Fruit fly (Drosophila melanogaster) whole organism, prepupa: Measurements from ENCODE around the gene ldbr.

Source experiments
- Blimp-1 ChIP-seq: fragments of 200-800 bp; sonication (Bioruptor generic); optimal IDR thresholded peaks from 3 replicates; lab custom pipeline; 2017; ENCODE audit warnings: missing biosample characterization, missing genetic modification characterization, mild to moderate bottlenecking, moderate library complexity, missing genetic modification reagents
- CG10631 ChIP-seq: fragments of 200-800 bp; sonication (Bioruptor generic); optimal IDR thresholded peaks from 2 replicates; lab custom pipeline; 2016; ENCODE audit warnings: missing biosample characterization, missing genetic modification characterization
- CG10669 ChIP-seq: fragments of 200-800 bp; sonication (Bioruptor generic); optimal IDR thresholded peaks from 3 replicates; lab custom pipeline; 2018; ENCODE audit warnings: missing biosample characterization, mild to moderate bottlenecking, missing genetic modification characterization, moderate library complexity
- CG11294 ChIP-seq: fragments of 200-800 bp; sonication (Bioruptor generic); IDR thresholded peaks from 2 replicates; pipeline ENCODE4 v1.3.6; 2022; ENCODE audit warnings: missing biosample characterization, missing genetic modification characterization
- CG11762 ChIP-seq: fragments of 200-800 bp; sonication (Bioruptor generic); optimal IDR thresholded peaks from 3 replicates; lab custom pipeline; 2016; ENCODE audit warnings: missing biosample characterization, missing genetic modification characterization; ENCODE audit not compliant: insufficient read depth
- CG11902 ChIP-seq: fragments of 200-800 bp; sonication (Bioruptor generic); optimal IDR thresholded peaks from 3 replicates; lab custom pipeline; 2016; ENCODE audit warnings: missing biosample characterization, missing genetic modification characterization
- CG15336 ChIP-seq: fragments of 200-800 bp; sonication (Bioruptor generic); IDR thresholded peaks from 2 replicates; pipeline ENCODE4 v1.3.6; 2022; ENCODE audit warnings: missing biosample characterization, missing genetic modification characterization
- CG3032 ChIP-seq: fragments of 200-800 bp; optimal IDR thresholded peaks from 2 replicates; lab custom pipeline; 2019; ENCODE audit warnings: missing biosample characterization, mild to moderate bottlenecking, missing genetic modification characterization, moderate library complexity
- CG31627 ChIP-seq: fragments of 200-800 bp; sonication (Bioruptor generic); optimal IDR thresholded peaks from 3 replicates; lab custom pipeline; 2016; ENCODE audit warnings: missing biosample characterization, missing genetic modification characterization
- CG32006 ChIP-seq: fragments of 200-800 bp; sonication (Bioruptor generic); optimal IDR thresholded peaks from 3 replicates; lab custom pipeline; 2017; ENCODE audit warnings: missing biosample characterization, mild to moderate bottlenecking, missing genetic modification characterization
- CG34406 ChIP-seq: fragments of 200-800 bp; sonication (Bioruptor generic); optimal IDR thresholded peaks from 3 replicates; lab custom pipeline; 2016; ENCODE audit warnings: missing biosample characterization, missing genetic modification characterization
- CG4318 ChIP-seq: fragments of 200-800 bp; sonication (Bioruptor generic); optimal IDR thresholded peaks from 3 replicates; lab custom pipeline; 2017; ENCODE audit warnings: missing biosample characterization, mild to moderate bottlenecking, missing genetic modification characterization
- CG6163 ChIP-seq: fragments of 200-800 bp; sonication (Bioruptor generic); IDR thresholded peaks from 3 replicates; pipeline ENCODE4 v1.3.6; 2022; ENCODE audit warnings: missing biosample characterization, missing genetic modification characterization
- CG6276 ChIP-seq: fragments of 200-800 bp; sonication (Bioruptor generic); optimal IDR thresholded peaks from 2 replicates; lab custom pipeline; 2017; ENCODE audit warnings: missing biosample characterization, mild to moderate bottlenecking, missing genetic modification characterization
- CG6792 ChIP-seq: fragments of 200-800 bp; sonication (Bioruptor generic); optimal IDR thresholded peaks from 3 replicates; lab custom pipeline; 2016; ENCODE audit warnings: missing biosample characterization, missing genetic modification characterization
- CG6854 ChIP-seq: fragments of 200-800 bp; sonication (Bioruptor generic); optimal IDR thresholded peaks from 2 replicates; lab custom pipeline; 2017; ENCODE audit warnings: missing biosample characterization, mild to moderate bottlenecking, missing genetic modification characterization
- CG8119 ChIP-seq: fragments of 200-800 bp; sonication (Bioruptor generic); IDR thresholded peaks from 3 replicates; pipeline ENCODE4 v1.3.6; 2022; ENCODE audit warnings: missing biosample characterization, missing genetic modification characterization
- CG8632 ChIP-seq: fragments of 200-800 bp; sonication (Bioruptor generic); optimal IDR thresholded peaks from 3 replicates; lab custom pipeline; 2016; ENCODE audit warnings: missing biosample characterization, missing genetic modification characterization
- CG9139 ChIP-seq: fragments of 200-800 bp; sonication (Bioruptor generic); optimal IDR thresholded peaks from 3 replicates; lab custom pipeline; 2017; ENCODE audit warnings: missing biosample characterization, mild to moderate bottlenecking, missing genetic modification characterization
- Eip78C ChIP-seq: fragments of 200-800 bp; sonication (Bioruptor generic); peaks from one replicate; lab custom pipeline; 2016; ENCODE audit warnings: missing biosample characterization, missing genetic modification characterization
- Eip93F ChIP-seq: fragments of 200-800 bp; sonication (Bioruptor generic); optimal IDR thresholded peaks from 2 replicates; lab custom pipeline; 2016; ENCODE audit warnings: missing biosample characterization, mild to moderate bottlenecking, missing genetic modification characterization
- Ets21C ChIP-seq: fragments of 200-800 bp; sonication (Bioruptor generic); optimal IDR thresholded peaks from 3 replicates; lab custom pipeline; 2016; ENCODE audit warnings: missing biosample characterization, missing genetic modification characterization
- Ets96B ChIP-seq: fragments of 200-800 bp; optimal IDR thresholded peaks from 2 replicates; lab custom pipeline; 2019; ENCODE audit warnings: missing biosample characterization, mild to moderate bottlenecking, missing genetic modification characterization, moderate library complexity
- Gug ChIP-seq: fragments of 200-800 bp; sonication (Bioruptor generic); IDR thresholded peaks from 2 replicates; pipeline ENCODE4 v1.3.6; 2022; ENCODE audit warnings: missing biosample characterization, missing genetic modification characterization
- Hr38 ChIP-seq: sonication (Bioruptor generic); optimal IDR thresholded peaks from 2 replicates; lab custom pipeline; 2016; ENCODE audit warnings: missing biosample characterization, missing genetic modification characterization
- Hr39 ChIP-seq: fragments of 200-800 bp; sonication (Bioruptor generic); optimal IDR thresholded peaks from 2 replicates; lab custom pipeline; 2016; ENCODE audit warnings: missing biosample characterization, missing genetic modification characterization
- Lpt ChIP-seq: fragments of 200-800 bp; sonication (Bioruptor generic); optimal IDR thresholded peaks from 3 replicates; lab custom pipeline; 2016; ENCODE audit warnings: missing biosample characterization, missing genetic modification characterization
- OdsH ChIP-seq: fragments of 200-800 bp; sonication (Bioruptor generic); optimal IDR thresholded peaks from 3 replicates; lab custom pipeline; 2016; ENCODE audit warnings: missing biosample characterization, missing genetic modification characterization
- Smox ChIP-seq: fragments of 200-800 bp; sonication (Bioruptor generic); optimal IDR thresholded peaks from 3 replicates; lab custom pipeline; 2016; ENCODE audit warnings: missing biosample characterization, missing genetic modification characterization
- Sox102F ChIP-seq: fragments of 200-800 bp; sonication (Bioruptor generic); optimal IDR thresholded peaks from 2 replicates; lab custom pipeline; 2016; ENCODE audit warnings: missing biosample characterization, mild to moderate bottlenecking, missing genetic modification characterization
- Sox14 ChIP-seq: fragments of 200-800 bp; sonication (Bioruptor generic); optimal IDR thresholded peaks from 3 replicates; lab custom pipeline; 2016; ENCODE audit warnings: missing biosample characterization, missing genetic modification characterization
- achi ChIP-seq: fragments of 200-800 bp; sonication (Bioruptor generic); optimal IDR thresholded peaks from 3 replicates; lab custom pipeline; 2016; ENCODE audit warnings: missing biosample characterization, missing genetic modification characterization
- acj6 ChIP-seq: fragments of 200-800 bp; sonication (Bioruptor generic); optimal IDR thresholded peaks from 3 replicates; lab custom pipeline; 2016; ENCODE audit warnings: missing biosample characterization, missing genetic modification characterization
- dac ChIP-seq: fragments of 200-800 bp; sonication (Bioruptor generic); optimal IDR thresholded peaks from 2 replicates; lab custom pipeline; 2017; ENCODE audit warnings: missing biosample characterization, mild to moderate bottlenecking, missing genetic modification characterization
- eg ChIP-seq: fragments of 200-800 bp; sonication (Bioruptor generic); IDR thresholded peaks from 3 replicates; pipeline ENCODE4 v1.3.6; 2022; ENCODE audit warnings: missing biosample characterization, missing genetic modification characterization
- esn ChIP-seq: fragments of 200-800 bp; sonication (Bioruptor generic); optimal IDR thresholded peaks from 2 replicates; lab custom pipeline; 2016; ENCODE audit warnings: missing biosample characterization, mild to moderate bottlenecking, missing genetic modification characterization, moderate library complexity
- fd59A ChIP-seq: fragments of 200-800 bp; sonication (Bioruptor generic); optimal IDR thresholded peaks from 2 replicates; lab custom pipeline; 2017; ENCODE audit warnings: missing biosample characterization, mild to moderate bottlenecking, missing genetic modification characterization, missing genetic modification reagents
- fkh ChIP-seq: fragments of 200-800 bp; sonication (Bioruptor generic); optimal IDR thresholded peaks from 3 replicates; lab custom pipeline; 2017; ENCODE audit warnings: missing biosample characterization, mild to moderate bottlenecking, missing genetic modification characterization, moderate library complexity
- net ChIP-seq: fragments of 200-800 bp; sonication (Bioruptor generic); optimal IDR thresholded peaks from 3 replicates; lab custom pipeline; 2016; ENCODE audit warnings: missing biosample characterization, missing genetic modification characterization
- pdm3 ChIP-seq: fragments of 200-800 bp; sonication (Bioruptor generic); optimal IDR thresholded peaks from 3 replicates; lab custom pipeline; 2016; ENCODE audit warnings: missing biosample characterization, missing genetic modification characterization
- ss ChIP-seq, 2 experiments: fragments of 200-800 bp; sonication (Bioruptor generic); optimal IDR thresholded peaks; 2 replicates in 1 of 2; 3 replicates in 1 of 2; lab custom pipeline; 2017 to 2018; ENCODE audit warnings: mild to moderate bottlenecking in 2 of 2, missing biosample characterization in 2 of 2, missing genetic modification characterization in 2 of 2, moderate library complexity in 1 of 2
- svp ChIP-seq: fragments of 200-800 bp; sonication (Bioruptor generic); peaks from one replicate; lab custom pipeline; 2016; ENCODE audit warnings: missing biosample characterization, missing genetic modification characterization
- topi ChIP-seq: fragments of 200-800 bp; sonication (Bioruptor generic); optimal IDR thresholded peaks from 3 replicates; lab custom pipeline; 2016; ENCODE audit warnings: missing biosample characterization, missing genetic modification characterization
- vri ChIP-seq: fragments of 200-800 bp; sonication (Bioruptor generic); optimal IDR thresholded peaks from 3 replicates; lab custom pipeline; 2016; ENCODE audit warnings: missing biosample characterization, mild to moderate bottlenecking, missing genetic modification characterization

Gene ldbr

dm6 chr3L:8093553-8093952 lies 28.1 kb upstream of the ldbr start:
- no peak for TF ChIP-seq CG8632 (GFP tag; lab: Kevin White, UChicago)
- TF ChIP-seq Eip78C (GFP tag; lab: Kevin White, UChicago), result no peak
- no peak for TF ChIP-seq pdm3 (GFP tag; lab: Kevin White, UChicago)
- peak; percentile 91 for TF ChIP-seq svp (GFP tag; lab: Kevin White, UChicago)
- TF ChIP-seq OdsH (GFP tag; lab: Kevin White, UChicago), result no peak
- no peak for TF ChIP-seq Ets96B
- TF ChIP-seq fkh (GFP tag; lab: Kevin White, UChicago), result peak; percentile 84
- no peak for TF ChIP-seq ss (GFP tag; optimal IDR thresholded peaks at IDR 0.05; lab: Kevin White, UChicago)
- peak; percentile 70 for TF ChIP-seq vri
- no peak for TF ChIP-seq CG11294 (GFP tag; lab: Robert Waterston, UW)
- no peak for TF ChIP-seq CG32006

DNA sequence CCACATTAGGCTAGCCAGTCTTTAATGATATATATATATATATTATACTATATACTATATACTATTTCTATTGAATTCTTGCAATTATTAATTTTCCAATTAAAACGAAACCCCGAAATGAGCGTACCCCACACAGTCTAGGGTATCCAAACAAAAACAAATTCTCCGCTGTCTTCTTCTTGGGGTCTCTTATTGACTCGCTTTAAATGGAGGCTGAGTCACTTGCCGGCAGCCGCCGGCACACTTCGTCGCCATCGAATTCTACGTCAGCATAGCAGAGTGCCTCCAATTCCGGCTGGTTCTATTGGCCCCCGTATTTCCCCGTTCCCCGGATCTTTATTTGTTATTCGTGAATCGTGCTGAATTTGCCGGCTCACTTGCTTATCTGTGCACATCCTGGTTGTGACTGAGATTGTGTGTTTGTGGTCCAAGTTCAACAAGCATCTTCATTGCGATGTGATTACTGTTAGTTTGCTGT lies 26.9 kb upstream of the ldbr start:
- TF ChIP-seq Ets96B (no peak), CG15336 (0 out of 2 replicates have a peak, but pooled peaks have one; percentile 17), CG10631 (GFP tag; lab: Kevin White, UChicago) (peak; percentile 13), achi (GFP tag; lab: Kevin White, UChicago) (no peak), CG11294 (GFP tag; lab: Robert Waterston, UW) (no peak), fkh (GFP tag; lab: Kevin White, UChicago) (peak; percentile 69), OdsH (GFP tag; lab: Kevin White, UChicago) (no peak), CG32006 (peak; percentile 32), Eip93F (GFP tag; lab: Kevin White, UChicago) (no peak), CG6276 (GFP tag; lab: Kevin White, UChicago) (no peak), svp (GFP tag; lab: Kevin White, UChicago) (peak; percentile 79), fd59A (GFP tag; lab: Kevin White, UChicago) (no peak)

- TF ChIP-seq svp (GFP tag; lab: Kevin White, UChicago), result peak; percentile 89
- no peak for TF ChIP-seq Hr38 (GFP tag; lab: Kevin White, UChicago)
- TF ChIP-seq CG8119 (GFP tag; lab: Robert Waterston, UW), result peak; percentile 98
- TF ChIP-seq Smox (GFP tag; lab: Kevin White, UChicago), result no peak
- TF ChIP-seq Blimp-1 (GFP tag; lab: Kevin White, UChicago), result no peak
- peak; percentile 93 for TF ChIP-seq pdm3 (GFP tag; lab: Kevin White, UChicago)
- peak; percentile 96 for TF ChIP-seq OdsH (GFP tag; lab: Kevin White, UChicago)
- TF ChIP-seq CG10669, result peak; percentile 92
- TF ChIP-seq CG10631 (GFP tag; lab: Kevin White, UChicago), result peak; percentile 96
- peak; percentile 92 for TF ChIP-seq CG6792 (GFP tag; lab: Kevin White, UChicago)
- TF ChIP-seq Eip78C (GFP tag; lab: Kevin White, UChicago), result peak; percentile 97
- peak; percentile 91 for TF ChIP-seq esn
- peak; percentile 97 for TF ChIP-seq CG15336
- TF ChIP-seq CG6854 (GFP tag; lab: Kevin White, UChicago), result peak; percentile 45
- TF ChIP-seq vri, result peak; percentile 77
- no peak for TF ChIP-seq Hr39
- peak; percentile 51 for TF ChIP-seq fkh (GFP tag; lab: Kevin White, UChicago)
- peak; percentile 62 for TF ChIP-seq CG9139 (GFP tag; lab: Kevin White, UChicago)
- TF ChIP-seq fd59A (GFP tag; lab: Kevin White, UChicago), result peak; percentile 74
- peak; percentile 91 for TF ChIP-seq dac
- TF ChIP-seq CG4318 (GFP tag; lab: Kevin White, UChicago), result peak; percentile 94
- peak; percentile 82 for TF ChIP-seq CG31627 (GFP tag; lab: Kevin White, UChicago)
- TF ChIP-seq Gug, result peak; percentile 95
- peak; percentile 82 for TF ChIP-seq topi (GFP tag; lab: Kevin White, UChicago)
- peak; percentile 74 for TF ChIP-seq Eip93F (GFP tag; lab: Kevin White, UChicago)
- peak; percentile 97 for TF ChIP-seq CG6276 (GFP tag; lab: Kevin White, UChicago)
- TF ChIP-seq CG11762 (GFP tag; lab: Kevin White, UChicago), result peak; percentile 86
- peak; percentile 81 for TF ChIP-seq Sox102F
- TF ChIP-seq CG11902 (GFP tag; lab: Kevin White, UChicago), result peak; percentile 87
- TF ChIP-seq Sox14, result peak; percentile 87
- peak; percentile 97 for TF ChIP-seq Lpt (GFP tag; lab: Kevin White, UChicago)
- peak; percentile 92 for TF ChIP-seq CG6163 (GFP tag; lab: Robert Waterston, UW)
- TF ChIP-seq acj6 (GFP tag; lab: Kevin White, UChicago), result peak; percentile 95
- peak; percentile 94 for TF ChIP-seq CG34406 (GFP tag; lab: Kevin White, UChicago)
- peak; percentile 94 for TF ChIP-seq achi (GFP tag; lab: Kevin White, UChicago)
- TF ChIP-seq CG3032 (tag; lab: Kevin White, UChicago), result peak; percentile 84
- TF ChIP-seq CG11294 (GFP tag; lab: Robert Waterston, UW), result peak; percentile 96
- TF ChIP-seq CG8632 (GFP tag; lab: Kevin White, UChicago), result peak; percentile 93
- peak; percentile 95 for TF ChIP-seq eg (GFP tag; lab: Robert Waterston, UW)
- TF ChIP-seq Ets96B, result peak; percentile 90
- TF ChIP-seq Ets21C (GFP tag; lab: Kevin White, UChicago), result no peak
- TF ChIP-seq net (GFP tag; lab: Kevin White, UChicago), result peak; percentile 96
Observed at dm6 chr3L:8096106-8096558, 25.5 kb upstream of the ldbr start.
